Worm (Caenorhabditis elegans) whole organism, mixed stage, embryonic: Measurements from ENCODE around the gene idhg-1.

Experiments used
- M03D4.4 ChIP-seq: sonication (generic microtip); optimal IDR thresholded peaks from 2 replicates; lab custom pipeline; 2017; ENCODE audit warnings: mild to moderate bottlenecking, missing genetic modification characterization, missing compliant biosample characterization
- bed-3 ChIP-seq: fragments of 200-800 bp; sonication (Bioruptor generic); optimal IDR thresholded peaks from 3 replicates; lab custom pipeline; 2018; ENCODE audit warnings: mild to moderate bottlenecking, missing genetic modification characterization, moderate library complexity, missing compliant biosample characterization
- blmp-1 ChIP-seq: fragments of 150-350 bp; optimal IDR thresholded peaks from 2 replicates; lab custom pipeline; 2014; ENCODE audit warnings: missing biosample characterization, missing genetic modification characterization
- ceh-39 ChIP-seq: fragments of 150-350 bp; optimal IDR thresholded peaks from 2 replicates; lab custom pipeline; 2014; ENCODE audit warnings: missing biosample characterization, missing genetic modification characterization
- ceh-43 ChIP-seq: fragments of 200-800 bp; sonication (Bioruptor generic); optimal IDR thresholded peaks from 2 replicates; lab custom pipeline; 2018; ENCODE audit warnings: mild to moderate bottlenecking, missing genetic modification characterization, moderate library complexity, missing compliant biosample characterization
- ces-1 ChIP-seq: fragments of 150-350 bp; optimal IDR thresholded peaks from 2 replicates; lab custom pipeline; 2014; ENCODE audit warnings: missing biosample characterization, missing genetic modification reagents, missing genetic modification characterization
- cnd-1 ChIP-seq: fragments of 200-800 bp; sonication (Bioruptor generic); optimal IDR thresholded peaks from 2 replicates; lab custom pipeline; 2018; ENCODE audit warnings: mild to moderate bottlenecking, missing genetic modification characterization, missing compliant biosample characterization
- drap-1 ChIP-seq: fragments of 200-800 bp; sonication (Bioruptor generic); optimal IDR thresholded peaks from 3 replicates; lab custom pipeline; 2018; ENCODE audit warnings: mild to moderate bottlenecking, missing genetic modification characterization, missing compliant biosample characterization
- elt-1 ChIP-seq: sonication (generic microtip); optimal IDR thresholded peaks from 2 replicates; lab custom pipeline; 2017; ENCODE audit warnings: missing genetic modification characterization, mild to moderate bottlenecking, missing compliant biosample characterization, antibody characterized with exemption, moderate library complexity, borderline replicate concordance; ENCODE audit not compliant: insufficient read depth
- elt-3 ChIP-seq: fragments of 150-350 bp; optimal IDR thresholded peaks from 2 replicates; lab custom pipeline; 2014; ENCODE audit warnings: missing biosample characterization, missing genetic modification characterization
- flh-1 ChIP-seq: fragments of 200-800 bp; sonication (Bioruptor generic); optimal IDR thresholded peaks from 2 replicates; lab custom pipeline; 2018; ENCODE audit warnings: mild to moderate bottlenecking, missing genetic modification characterization, moderate library complexity, missing compliant biosample characterization
- ham-2 ChIP-seq: fragments of 200-800 bp; sonication (Bioruptor generic); optimal IDR thresholded peaks from 2 replicates; lab custom pipeline; 2018; ENCODE audit warnings: mild to moderate bottlenecking, missing genetic modification characterization, missing compliant biosample characterization
- hlh-1 ChIP-seq: fragments of 150-350 bp; optimal IDR thresholded peaks from 2 replicates; lab custom pipeline; 2014; ENCODE audit warnings: missing biosample characterization, missing genetic modification reagents, missing genetic modification characterization
- lin-13 ChIP-seq: fragments of 150-350 bp; optimal IDR thresholded peaks from 2 replicates; lab custom pipeline; 2014; ENCODE audit warnings: missing biosample characterization, missing genetic modification characterization
- lin-32 ChIP-seq: fragments of 200-800 bp; sonication (Bioruptor generic); optimal IDR thresholded peaks from 2 replicates; lab custom pipeline; 2018; ENCODE audit warnings: mild to moderate bottlenecking, missing genetic modification characterization, missing compliant biosample characterization
- lsy-2 ChIP-seq: fragments of 150-350 bp; optimal IDR thresholded peaks from 2 replicates; lab custom pipeline; 2014; ENCODE audit warnings: missing biosample characterization, missing genetic modification characterization
- mab-5 ChIP-seq: fragments of 150-350 bp; optimal IDR thresholded peaks from 2 replicates; lab custom pipeline; 2014; ENCODE audit warnings: missing biosample characterization, missing genetic modification characterization
- mep-1 ChIP-seq: fragments of 150-350 bp; optimal IDR thresholded peaks from 2 replicates; lab custom pipeline; 2017; ENCODE audit warnings: missing biosample characterization, missing genetic modification reagents, missing genetic modification characterization, inconsistent platforms
- mls-2 ChIP-seq: sonication (generic microtip); optimal IDR thresholded peaks from 2 replicates; lab custom pipeline; 2016; ENCODE audit warnings: mild to moderate bottlenecking, missing genetic modification characterization, moderate library complexity, missing compliant biosample characterization
- nhr-12 ChIP-seq: fragments of 150-350 bp; optimal IDR thresholded peaks from 2 replicates; lab custom pipeline; 2014; ENCODE audit warnings: missing biosample characterization, missing genetic modification characterization
- nhr-2 ChIP-seq: fragments of 150-350 bp; optimal IDR thresholded peaks from 2 replicates; lab custom pipeline; 2014; ENCODE audit warnings: missing biosample characterization, missing genetic modification characterization
- nhr-237 ChIP-seq: fragments of 150-350 bp; optimal IDR thresholded peaks from 2 replicates; lab custom pipeline; 2014; ENCODE audit warnings: missing biosample characterization, missing genetic modification characterization
- nhr-28 ChIP-seq: fragments of 150-350 bp; optimal IDR thresholded peaks from 2 replicates; lab custom pipeline; 2014; ENCODE audit warnings: missing biosample characterization, missing genetic modification characterization
- nhr-76 ChIP-seq: sonication (generic microtip); optimal IDR thresholded peaks from 2 replicates; lab custom pipeline; 2017; ENCODE audit warnings: missing biosample characterization, missing genetic modification characterization
- pha-4 ChIP-seq: fragments of 150-350 bp; optimal IDR thresholded peaks from 2 replicates; lab custom pipeline; 2018; ENCODE audit warnings: missing biosample characterization, missing genetic modification reagents, missing genetic modification characterization
- sem-2 ChIP-seq: fragments of 200-800 bp; sonication (Bioruptor generic); optimal IDR thresholded peaks from 2 replicates; lab custom pipeline; 2018; ENCODE audit warnings: mild to moderate bottlenecking, missing genetic modification characterization, missing compliant biosample characterization
- snpc-4 ChIP-seq: fragments of 150-350 bp; optimal IDR thresholded peaks from 2 replicates; lab custom pipeline; 2014; ENCODE audit warnings: missing biosample characterization, missing genetic modification characterization
- sptf-1 ChIP-seq: sonication (generic microtip); optimal IDR thresholded peaks from 2 replicates; lab custom pipeline; 2017; ENCODE audit warnings: mild to moderate bottlenecking, missing genetic modification characterization, moderate library complexity, missing compliant biosample characterization
- tbx-8 ChIP-seq: fragments of 200-800 bp; sonication (Bioruptor generic); optimal IDR thresholded peaks from 2 replicates; lab custom pipeline; 2018; ENCODE audit warnings: mild to moderate bottlenecking, missing genetic modification characterization, moderate library complexity, missing compliant biosample characterization
- unc-120 ChIP-seq: sonication (generic microtip); optimal IDR thresholded peaks from 2 replicates; lab custom pipeline; 2017; ENCODE audit warnings: missing genetic modification characterization, missing compliant biosample characterization; ENCODE audit not compliant: poor library complexity, severe bottlenecking
- unc-62 ChIP-seq: fragments of 150-350 bp; optimal IDR thresholded peaks from 2 replicates; lab custom pipeline; 2014; ENCODE audit warnings: missing biosample characterization, missing genetic modification reagents, missing genetic modification characterization
- zip-8 ChIP-seq: fragments of 150-350 bp; optimal IDR thresholded peaks from 2 replicates; lab custom pipeline; 2014; ENCODE audit warnings: missing biosample characterization, missing genetic modification characterization
- ztf-11 ChIP-seq: fragments of 150-350 bp; optimal IDR thresholded peaks from 2 replicates; lab custom pipeline; 2014; ENCODE audit warnings: missing biosample characterization, missing genetic modification characterization

Gene idhg-1

DNA sequence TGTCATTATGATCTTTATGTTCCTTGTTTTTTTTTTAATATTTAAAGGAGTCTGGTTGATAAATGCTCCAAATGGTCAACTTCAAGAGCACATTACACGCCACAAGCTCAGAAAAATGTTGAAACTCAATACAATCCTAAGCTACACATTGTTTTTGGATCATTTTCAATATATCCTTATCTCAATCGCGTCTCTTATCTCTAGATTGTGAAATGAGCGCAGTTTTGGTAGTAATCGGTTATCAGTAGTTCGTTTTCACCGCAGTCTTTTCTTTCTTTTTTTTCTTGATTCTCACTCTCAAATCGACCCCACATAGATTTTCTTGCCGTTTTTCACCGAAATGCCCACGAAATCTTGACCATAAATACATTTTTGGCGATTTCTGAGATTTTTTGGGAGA, 15.7 kb upstream of the idhg-1 start:
- TF ChIP-seq nhr-28 (tag; lab: Kevin White, UChicago): no peak
- no peak for TF ChIP-seq flh-1 (GFP tag; lab: Kevin White, UChicago)
- TF ChIP-seq pha-4 (tag; lab: Kevin White, UChicago): no peak
- no peak for TF ChIP-seq M03D4.4
- TF ChIP-seq mls-2 (tag; lab: Kevin White, UChicago): no peak
- no peak for TF ChIP-seq lsy-2 (tag; lab: Kevin White, UChicago)
- no peak for TF ChIP-seq nhr-237
- TF ChIP-seq sptf-1 (tag; lab: Kevin White, UChicago): no peak
- no peak for TF ChIP-seq nhr-76 (tag; lab: Kevin White, UChicago)
- TF ChIP-seq ceh-43: no peak
- no peak for TF ChIP-seq mab-5 (tag; lab: Kevin White, UChicago)
- no peak for TF ChIP-seq snpc-4 (tag; lab: Kevin White, UChicago)
- no peak for TF ChIP-seq sem-2
- no peak for TF ChIP-seq mep-1 (tag; lab: Kevin White, UChicago)
- no peak for TF ChIP-seq zip-8

DNA sequence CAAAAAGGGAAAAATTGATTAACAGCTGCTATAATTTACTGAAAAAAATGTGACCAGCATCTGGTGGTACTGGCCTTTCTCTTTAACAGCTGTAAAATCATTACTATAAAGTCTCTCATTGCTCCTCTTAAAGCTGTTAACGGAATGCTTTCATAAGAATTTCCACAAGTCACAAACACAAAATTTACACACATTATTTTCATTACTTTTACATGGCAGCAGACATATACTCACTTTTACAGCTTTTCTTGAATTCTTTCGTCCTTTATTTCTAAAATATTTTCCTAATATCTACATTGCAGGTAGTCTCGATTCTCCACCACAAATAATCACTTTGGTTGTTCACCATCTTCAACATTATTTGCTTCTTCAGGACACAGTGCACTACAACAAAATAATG, 15.3 kb upstream of the idhg-1 start, which contains the start of gene imph-1:
Gene imph-1 (plus strand): TSS at position 301 of the 400 bp plus-strand sequence.
- TF ChIP-seq lin-32 (GFP tag; lab: Kevin White, UChicago) (no peak), nhr-28 (tag; lab: Kevin White, UChicago) (no peak), elt-3 (tag; lab: Kevin White, UChicago) (no peak)

DNA sequence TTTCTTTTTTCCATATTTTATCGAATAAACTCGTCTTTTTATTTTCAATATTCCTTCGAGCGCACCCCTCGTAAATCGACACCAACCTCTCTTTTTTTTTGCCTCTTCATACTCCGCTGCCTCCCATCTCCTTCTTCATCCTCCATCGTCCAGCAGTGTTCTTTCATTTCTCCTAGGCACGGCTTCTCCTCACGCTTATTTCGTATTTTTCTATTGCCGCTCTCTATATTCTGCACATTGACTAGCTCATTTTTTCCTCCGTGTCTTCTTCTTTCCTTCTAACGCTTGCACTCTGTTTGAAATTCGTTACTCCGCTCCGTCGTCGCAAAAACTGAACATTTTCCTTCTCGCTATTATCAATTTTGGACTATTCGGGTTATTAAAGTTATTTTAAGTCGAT, 13.3 kb upstream of the idhg-1 start:
- TF ChIP-seq ces-1: peak; percentile 3
- TF ChIP-seq tbx-8 (GFP tag; lab: Kevin White, UChicago): no peak

DNA sequence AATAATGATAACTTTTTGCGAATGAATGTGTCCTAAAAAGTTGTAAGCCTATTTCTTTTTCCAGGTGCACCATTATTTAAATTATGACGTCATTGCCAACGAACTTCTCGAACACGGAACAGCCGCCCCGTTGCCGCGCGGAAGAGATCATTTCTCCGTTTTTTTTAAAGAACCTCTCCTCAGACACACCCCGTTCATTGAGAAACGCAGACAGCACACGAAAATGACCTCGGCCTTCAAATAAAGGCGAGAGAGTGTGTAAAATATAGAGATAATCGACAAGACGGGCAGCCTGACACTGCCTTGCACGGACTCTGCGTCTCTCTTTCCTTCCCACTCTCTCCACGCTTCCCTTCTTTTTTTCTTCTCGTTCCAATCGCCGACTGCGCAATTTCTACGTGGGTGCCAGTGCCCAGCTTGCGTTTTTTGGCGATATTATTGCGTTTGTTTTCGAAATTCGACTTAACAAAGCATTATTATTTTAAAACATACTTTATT, 8.2 kb upstream of the idhg-1 start:
- TF ChIP-seq elt-1 (tag; lab: Kevin White, UChicago): peak; percentile 15
- TF ChIP-seq ham-2 (GFP tag; lab: Kevin White, UChicago): no peak
- peak; percentile 28 for TF ChIP-seq unc-120
- TF ChIP-seq lsy-2 (tag; lab: Kevin White, UChicago): peak; percentile 41
- TF ChIP-seq drap-1: peak; percentile 3
- TF ChIP-seq nhr-2 (tag; lab: Kevin White, UChicago): no peak
- TF ChIP-seq ztf-11 (tag; lab: Kevin White, UChicago): no peak
- peak; percentile 51 for TF ChIP-seq mep-1 (tag; lab: Kevin White, UChicago)
- TF ChIP-seq mls-2 (tag; lab: Kevin White, UChicago): no peak
- no peak for TF ChIP-seq lin-32 (GFP tag; lab: Kevin White, UChicago)
- TF ChIP-seq unc-62: peak; percentile 69
- peak; percentile 75 for TF ChIP-seq zip-8
- no peak for TF ChIP-seq nhr-76 (tag; lab: Kevin White, UChicago)
- no peak for TF ChIP-seq flh-1 (GFP tag; lab: Kevin White, UChicago)
- TF ChIP-seq ces-1: peak; percentile 37
- TF ChIP-seq bed-3: no peak
- no peak for TF ChIP-seq nhr-28 (tag; lab: Kevin White, UChicago)
- no peak for TF ChIP-seq sem-2
- TF ChIP-seq tbx-8 (GFP tag; lab: Kevin White, UChicago): no peak
- TF ChIP-seq blmp-1 (tag; lab: Kevin White, UChicago): no peak
- TF ChIP-seq elt-3 (tag; lab: Kevin White, UChicago): no peak
- TF ChIP-seq lin-13 (tag; lab: Kevin White, UChicago): peak; percentile 8
- no peak for TF ChIP-seq cnd-1 (tag; lab: Kevin White, UChicago)
- TF ChIP-seq mab-5 (tag; lab: Kevin White, UChicago): no peak
- TF ChIP-seq sptf-1 (tag; lab: Kevin White, UChicago): no peak
- no peak for TF ChIP-seq nhr-12 (tag; lab: Kevin White, UChicago)
- no peak for TF ChIP-seq M03D4.4
- TF ChIP-seq hlh-1 (tag; lab: Kevin White, UChicago): peak; percentile 86

DNA sequence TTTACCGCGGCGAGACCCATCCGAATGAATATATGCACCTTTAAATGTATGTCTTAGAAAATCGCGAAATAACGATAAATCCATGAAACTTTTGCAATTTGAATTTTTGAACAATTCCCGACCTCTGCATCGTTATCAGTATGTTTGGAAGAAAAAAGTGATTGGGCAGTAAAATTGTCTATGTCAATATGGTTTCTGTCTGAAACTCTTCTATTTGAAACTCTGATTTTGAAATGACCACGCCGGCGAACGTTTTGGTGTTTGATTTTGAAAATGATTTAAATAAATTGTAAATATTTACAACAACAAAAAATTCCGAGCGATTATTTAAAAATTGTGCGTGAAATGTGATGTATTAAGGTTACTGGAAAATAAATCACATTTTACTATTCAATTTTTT, 7.3 kb upstream of the idhg-1 start:
- TF ChIP-seq lin-32 (GFP tag; lab: Kevin White, UChicago): no peak
- TF ChIP-seq elt-1 (tag; lab: Kevin White, UChicago): no peak
- no peak for TF ChIP-seq ceh-39 (tag; lab: Kevin White, UChicago)
- TF ChIP-seq bed-3: no peak
- no peak for TF ChIP-seq sptf-1 (tag; lab: Kevin White, UChicago)
- no peak for TF ChIP-seq unc-120
- TF ChIP-seq nhr-2 (tag; lab: Kevin White, UChicago): no peak
- TF ChIP-seq blmp-1 (tag; lab: Kevin White, UChicago): no peak
- TF ChIP-seq M03D4.4: no peak
- no peak for TF ChIP-seq lin-13 (tag; lab: Kevin White, UChicago)
